Worm (Caenorhabditis elegans): Measurements from ENCODE around the gene Y39A1A.27.

The Y39A1A.27 gene

DNA sequence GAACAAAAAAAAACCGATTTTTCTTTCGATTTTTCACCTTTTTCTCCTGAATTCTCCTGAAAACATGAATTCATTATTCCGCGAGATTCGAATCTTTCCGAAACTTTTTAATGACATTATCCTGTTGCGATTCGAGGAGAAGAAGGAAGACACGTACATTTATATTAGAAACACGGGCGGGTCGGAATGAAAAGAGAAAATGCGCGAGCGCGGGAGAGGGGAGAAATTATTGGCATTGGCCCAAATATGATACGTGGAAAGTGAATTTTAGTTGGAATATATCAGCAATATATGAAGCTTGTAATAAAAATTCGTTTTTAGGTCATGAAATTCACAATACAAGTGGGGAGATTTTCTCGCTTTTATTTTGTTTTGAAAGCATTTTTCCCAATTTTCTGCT is 14.7 kb downstream of the Y39A1A.27 start:
- no peak for TF ChIP-seq rnt-1 (tag; optimal IDR thresholded peaks at IDR 0.05)
- TF ChIP-seq nhr-28 (tag; optimal IDR thresholded peaks at IDR 0.05), result no peak
- TF ChIP-seq mep-1 (tag; optimal IDR thresholded peaks at IDR 0.05), result peak; percentile 2
- no peak for TF ChIP-seq tlp-1 (tag; optimal IDR thresholded peaks at IDR 0.05)
- TF ChIP-seq snpc-4 (tag; optimal IDR thresholded peaks at IDR 0.05), result no peak
- TF ChIP-seq lin-39 (tag; optimal IDR thresholded peaks at IDR 0.05), result no peak
- no peak for TF ChIP-seq nhr-12 (tag; optimal IDR thresholded peaks at IDR 0.05)
- TF ChIP-seq fkh-8 (tag; optimal IDR thresholded peaks at IDR 0.05), result no peak
- TF ChIP-seq nhr-237 (tag; optimal IDR thresholded peaks at IDR 0.05), result no peak
- TF ChIP-seq nhr-19 (GFP tag; conservative IDR thresholded peaks at IDR 0.05), result no peak
- TF ChIP-seq zip-4 (GFP tag; optimal IDR thresholded peaks at IDR 0.05), result no peak
- no peak for TF ChIP-seq egl-13 (tag; optimal IDR thresholded peaks at IDR 0.05)
- TF ChIP-seq ceh-88 (GFP tag; IDR thresholded peaks at IDR 0.05), result no peak
- no peak for TF ChIP-seq efl-3 (GFP tag; optimal IDR thresholded peaks at IDR 0.05)
- TF ChIP-seq mdl-1 (tag; optimal IDR thresholded peaks at IDR 0.05), result no peak
- TF ChIP-seq blmp-1 (tag; optimal IDR thresholded peaks at IDR 0.05), result peak; percentile 99

- TF ChIP-seq fos-1 (tag; optimal IDR thresholded peaks at IDR 0.05) (no peak), aly-2 (tag; optimal IDR thresholded peaks at IDR 0.05) (no peak), blmp-1 (tag; optimal IDR thresholded peaks at IDR 0.05) (peak; percentile 30)
These were observed 15.9 kb downstream of the Y39A1A.27 start, which contains the start of gene cnt-2 for ce11 chrIII:10654718-10655117. cnt-2 (plus strand) TSS chrIII:10655018.

ce11 chrIII:10656069-10656468 is 17.3 kb downstream of the Y39A1A.27 start:
- TF ChIP-seq fkh-8 (tag; optimal IDR thresholded peaks at IDR 0.05) (no peak), zip-4 (GFP tag; optimal IDR thresholded peaks at IDR 0.05) (no peak), ceh-8 (GFP tag; optimal IDR thresholded peaks at IDR 0.05) (no peak), nhr-19 (GFP tag; conservative IDR thresholded peaks at IDR 0.05) (no peak), tlp-1 (tag; optimal IDR thresholded peaks at IDR 0.05) (no peak), lin-39 (tag; optimal IDR thresholded peaks at IDR 0.05) (no peak), hpl-2 (GFP tag; optimal IDR thresholded peaks at IDR 0.05) (no peak), skn-1 (tag; optimal IDR thresholded peaks at IDR 0.05) (no peak), dpl-1 (GFP tag; optimal IDR thresholded peaks at IDR 0.05) (no peak)

DNA sequence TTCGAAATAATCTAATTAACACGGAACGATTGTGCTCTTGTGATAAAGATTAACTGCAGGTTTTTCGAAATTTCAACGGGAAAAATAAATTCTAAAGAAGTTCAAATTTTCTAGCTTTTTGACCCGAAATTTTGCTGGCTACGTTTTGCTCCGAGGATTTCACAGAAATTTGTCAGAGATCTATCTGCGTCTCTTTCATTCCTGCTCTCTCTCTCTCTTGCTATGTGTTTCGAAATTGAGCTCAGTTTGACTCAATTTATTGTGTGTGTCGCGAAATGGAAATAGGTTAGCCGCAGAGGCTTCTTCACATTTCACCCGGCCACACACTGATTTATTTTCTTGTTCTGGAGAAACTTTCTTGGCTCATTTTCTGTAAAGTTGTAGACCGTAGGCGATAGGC is 18.9 kb downstream of the Y39A1A.27 start:
- TF ChIP-seq efl-1 (optimal IDR thresholded peaks at IDR 0.05) (no peak), efl-1 (GFP tag; optimal IDR thresholded peaks at IDR 0.05 in 1 of 2) (peak in 1 of 2 experiments; percentile 22), nhr-71 (tag; optimal IDR thresholded peaks at IDR 0.05) (no peak), C34B4.2 (tag; optimal IDR thresholded peaks at IDR 0.05) (no peak), Y116A8C.19 (tag; optimal IDR thresholded peaks at IDR 0.05; ENCODE audit: borderline replicate concordance) (no peak), unc-62 (GFP tag; optimal IDR thresholded peaks at IDR 0.05) (no peak), rnt-1 (tag; optimal IDR thresholded peaks at IDR 0.05) (no peak)

DNA sequence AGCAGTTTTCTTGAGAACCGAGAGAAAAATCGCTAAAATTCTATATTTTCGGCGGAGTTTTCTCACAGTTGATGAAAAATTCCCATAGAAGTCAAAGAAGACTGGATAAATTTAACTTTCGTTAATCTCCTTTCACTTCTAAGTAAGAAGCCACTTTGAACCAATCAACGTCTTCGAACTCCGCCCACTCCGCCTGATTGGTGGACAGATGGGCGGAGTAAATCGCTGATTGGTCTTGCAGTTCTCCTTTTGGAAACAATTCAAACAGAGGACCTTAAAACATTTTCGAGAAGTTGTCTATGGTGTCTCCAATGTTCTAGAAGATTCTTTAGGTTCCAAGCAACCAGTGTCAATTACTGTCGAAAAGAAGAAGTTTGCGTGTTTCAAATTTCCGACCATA is 19.6 kb downstream of the Y39A1A.27 start:
- TF ChIP-seq swsn-7 (tag; optimal IDR thresholded peaks at IDR 0.05) (no peak), sptf-1 (tag; optimal IDR thresholded peaks at IDR 0.05) (no peak), pax-3 (tag; optimal IDR thresholded peaks at IDR 0.05) (no peak), elt-2 (tag; optimal IDR thresholded peaks at IDR 0.05) (no peak), unc-86 (tag; optimal IDR thresholded peaks at IDR 0.05) (no peak), unc-30 (tag; optimal IDR thresholded peaks at IDR 0.05) (no peak), F16B12.6 (tag; optimal IDR thresholded peaks at IDR 0.05) (no peak), nhr-20 (tag; optimal IDR thresholded peaks at IDR 0.05) (no peak), Y116A8C.19 (tag; optimal IDR thresholded peaks at IDR 0.05; ENCODE audit: borderline replicate concordance) (no peak), unc-98 (GFP tag; IDR thresholded peaks at IDR 0.05) (no peak), mdl-1 (tag; optimal IDR thresholded peaks at IDR 0.05) (no peak), nhr-71 (tag; optimal IDR thresholded peaks at IDR 0.05) (no peak), nhr-11 (tag; optimal IDR thresholded peaks at IDR 0.05) (no peak), nhr-237 (tag; optimal IDR thresholded peaks at IDR 0.05) (no peak), nhr-12 (tag; optimal IDR thresholded peaks at IDR 0.05) (no peak), zag-1 (tag; optimal IDR thresholded peaks at IDR 0.05) (no peak)

Measured in whole organism, L1 larva.